Worm (Caenorhabditis elegans): ENCODE measurements around the gene Y51B9A.7.

ce11 chrII:9418065-9418567 lies 18.3 kb downstream of the Y51B9A.7 start, which contains the start of the genes M176.4 and M176.16:
- TF ChIP-seq gmeb-1 (tag; optimal IDR thresholded peaks at IDR 0.05) (no peak), nhr-21 (tag; optimal IDR thresholded peaks at IDR 0.05) (no peak), aly-2 (tag; optimal IDR thresholded peaks at IDR 0.05) (no peak), ztf-11 (tag; optimal IDR thresholded peaks at IDR 0.05) (no peak), zag-1 (tag; optimal IDR thresholded peaks at IDR 0.05) (no peak), ceh-82 (tag; optimal IDR thresholded peaks at IDR 0.05) (no peak), fos-1 (tag; optimal IDR thresholded peaks at IDR 0.05) (no peak), mdl-1 (tag; optimal IDR thresholded peaks at IDR 0.05) (no peak), ama-1 (optimal IDR thresholded peaks at IDR 0.05) (no peak)
